Fruit fly (Drosophila melanogaster) Kc167 (cell line): Measurements from ENCODE around the gene gcm2.

Source experiments
- Myc ChIP-seq: fragments of >200 bp; optimal IDR thresholded peaks from 2 replicates; lab custom pipeline; 2017; ENCODE audit warnings: missing external identifiers
- insv ChIP-seq: fragments of >200 bp; optimal IDR thresholded peaks from 3 replicates; lab custom pipeline; 2018; ENCODE audit warnings: missing external identifiers
- ttk ChIP-seq: sonication (Bioruptor generic); optimal IDR thresholded peaks from 2 replicates; lab custom pipeline; 2017; ENCODE audit warnings: missing external identifiers

DNA sequence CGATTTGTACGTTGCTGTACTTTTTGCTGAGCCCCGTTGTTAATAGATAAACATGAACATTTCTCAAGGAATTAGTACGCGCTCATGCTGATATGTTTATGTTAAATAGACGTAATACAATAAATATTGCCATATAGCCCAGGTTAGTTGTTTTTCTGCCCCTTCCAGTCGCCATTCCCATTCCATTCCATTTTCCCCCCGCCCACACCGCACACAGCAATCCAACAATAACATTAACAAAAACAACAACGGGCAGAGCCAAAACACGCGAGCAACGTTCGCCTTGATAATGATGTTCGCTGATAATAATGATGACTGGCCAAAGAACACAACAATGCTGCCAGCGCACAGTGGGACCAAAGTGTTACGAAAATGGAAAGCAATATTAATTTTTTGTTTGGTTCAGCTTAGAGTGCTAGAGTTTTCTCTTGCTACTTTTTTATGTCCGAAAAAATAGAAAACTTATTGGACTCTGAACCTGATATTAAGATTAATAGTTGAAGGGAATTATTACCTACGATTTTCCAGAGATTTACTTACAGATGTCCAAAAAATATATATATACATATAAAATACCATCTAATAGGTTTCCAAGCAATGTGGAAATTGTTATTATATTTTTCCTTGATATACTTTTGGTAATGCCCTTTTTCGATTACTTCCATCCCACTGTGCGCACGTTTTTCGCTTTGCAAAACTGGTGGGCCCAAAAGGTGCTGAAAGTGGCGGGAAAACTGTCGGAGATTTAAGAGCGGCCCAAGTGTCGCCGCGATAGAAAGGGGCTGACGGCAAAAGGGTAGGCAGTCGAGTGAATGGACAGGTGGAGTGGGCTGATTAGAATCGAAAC is 38.6 kb upstream of the gcm2 start:
- TF ChIP-seq insv (lab: Kevin White, UChicago), result no peak
- no peak for TF ChIP-seq ttk (lab: Kevin White, UChicago)
- no peak for TF ChIP-seq Myc (lab: Kevin White, UChicago)
